Fruit fly (Drosophila melanogaster): Measurements from ENCODE around the gene jv.

The jv gene

dm6 chr3L:6589429-6590062 is at the start of gene jv:
Gene jv, minus strand, starts transcription at chr3L:6589479.
- no peak for TF ChIP-seq Dll (optimal IDR thresholded peaks at IDR 0.05)
- TF ChIP-seq usp (GFP tag; optimal IDR thresholded peaks at IDR 0.05): no peak
- TF ChIP-seq CG8478 (optimal IDR thresholded peaks at IDR 0.05): no peak
- no peak for TF ChIP-seq EcR (GFP tag; optimal IDR thresholded peaks at IDR 0.05)
- no peak for TF ChIP-seq psq (optimal IDR thresholded peaks at IDR 0.05)
- no peak for TF ChIP-seq pan (optimal IDR thresholded peaks at IDR 0.05)

dm6 chr3L:6623669-6624204 is 34.5 kb upstream of the jv start, which contains the start of gene GluRIA:
Gene GluRIA, plus strand, starts transcription at chr3L:6624032.
- no peak for TF ChIP-seq EcR (GFP tag; optimal IDR thresholded peaks at IDR 0.05)
- no peak for TF ChIP-seq psq (optimal IDR thresholded peaks at IDR 0.05)
- TF ChIP-seq usp (GFP tag; optimal IDR thresholded peaks at IDR 0.05): no peak
- no peak for TF ChIP-seq pan (optimal IDR thresholded peaks at IDR 0.05)
- no peak for TF ChIP-seq Dll (optimal IDR thresholded peaks at IDR 0.05)
- no peak for TF ChIP-seq CG8478 (optimal IDR thresholded peaks at IDR 0.05)

- TF ChIP-seq psq (optimal IDR thresholded peaks at IDR 0.05) (no peak), Dll (optimal IDR thresholded peaks at IDR 0.05) (no peak), EcR (GFP tag; optimal IDR thresholded peaks at IDR 0.05) (no peak), CG8478 (optimal IDR thresholded peaks at IDR 0.05) (no peak), usp (GFP tag; optimal IDR thresholded peaks at IDR 0.05) (no peak)
Measured at dm6 chr3L:6619060-6619459, 29.8 kb upstream of the jv start.

dm6 chr3L:6615181-6615580 is 25.9 kb upstream of the jv start:
- TF ChIP-seq EcR (GFP tag; optimal IDR thresholded peaks at IDR 0.05) (no peak), pan (optimal IDR thresholded peaks at IDR 0.05) (no peak), Dll (optimal IDR thresholded peaks at IDR 0.05) (no peak), psq (optimal IDR thresholded peaks at IDR 0.05) (no peak), usp (GFP tag; optimal IDR thresholded peaks at IDR 0.05) (no peak), CG8478 (optimal IDR thresholded peaks at IDR 0.05) (no peak)

- no peak for TF ChIP-seq psq (optimal IDR thresholded peaks at IDR 0.05)
- TF ChIP-seq usp (GFP tag; optimal IDR thresholded peaks at IDR 0.05): no peak
- no peak for TF ChIP-seq CG8478 (optimal IDR thresholded peaks at IDR 0.05)
- TF ChIP-seq EcR (GFP tag; optimal IDR thresholded peaks at IDR 0.05): no peak
- no peak for TF ChIP-seq Dll (optimal IDR thresholded peaks at IDR 0.05)
- no peak for TF ChIP-seq pan (optimal IDR thresholded peaks at IDR 0.05)
Measured at dm6 chr3L:6612637-6613036, 23.4 kb upstream of the jv start.

- TF ChIP-seq pan (optimal IDR thresholded peaks at IDR 0.05): no peak
- TF ChIP-seq psq (optimal IDR thresholded peaks at IDR 0.05): no peak
- no peak for TF ChIP-seq Dll (optimal IDR thresholded peaks at IDR 0.05)
- TF ChIP-seq EcR (GFP tag; optimal IDR thresholded peaks at IDR 0.05): no peak
- TF ChIP-seq usp (GFP tag; optimal IDR thresholded peaks at IDR 0.05): no peak
- TF ChIP-seq CG8478 (optimal IDR thresholded peaks at IDR 0.05): no peak
Measured at dm6 chr3L:6608884-6609552, 19.7 kb upstream of the jv start, which contains the start of gene axed. Gene axed, plus strand, starts transcription at chr3L:6609325.

- TF ChIP-seq EcR (GFP tag; optimal IDR thresholded peaks at IDR 0.05) (no peak), Dll (optimal IDR thresholded peaks at IDR 0.05) (no peak), psq (optimal IDR thresholded peaks at IDR 0.05) (no peak)
Measured at dm6 chr3L:6605925-6606324, 16.6 kb upstream of the jv start, which contains the start of gene zpg. Gene zpg, minus strand, starts transcription at chr3L:6606032.

- TF ChIP-seq psq (optimal IDR thresholded peaks at IDR 0.05) (no peak), EcR (GFP tag; optimal IDR thresholded peaks at IDR 0.05) (no peak), CG8478 (optimal IDR thresholded peaks at IDR 0.05) (no peak), usp (GFP tag; optimal IDR thresholded peaks at IDR 0.05) (no peak), pan (optimal IDR thresholded peaks at IDR 0.05) (no peak), Dll (optimal IDR thresholded peaks at IDR 0.05) (no peak)
Measured at dm6 chr3L:6603266-6603734, 14.0 kb upstream of the jv start, which contains the start of the genes ndl and Rexo5. Gene ndl, minus strand, starts transcription at chr3L:6603366. Gene Rexo5, plus strand, starts transcription at chr3L:6603684.

dm6 chr3L:6577313-6577852 is 11.9 kb downstream of the jv start:
- TF ChIP-seq CG8478 (optimal IDR thresholded peaks at IDR 0.05) (no peak), psq (optimal IDR thresholded peaks at IDR 0.05) (no peak), pan (optimal IDR thresholded peaks at IDR 0.05) (no peak), EcR (GFP tag; optimal IDR thresholded peaks at IDR 0.05) (no peak), Dll (optimal IDR thresholded peaks at IDR 0.05) (no peak), usp (GFP tag; optimal IDR thresholded peaks at IDR 0.05) (no peak)

- TF ChIP-seq Dll (optimal IDR thresholded peaks at IDR 0.05) (no peak), usp (GFP tag; optimal IDR thresholded peaks at IDR 0.05) (no peak), psq (optimal IDR thresholded peaks at IDR 0.05) (no peak), CG8478 (optimal IDR thresholded peaks at IDR 0.05) (no peak), EcR (GFP tag; optimal IDR thresholded peaks at IDR 0.05) (no peak), pan (optimal IDR thresholded peaks at IDR 0.05) (no peak)
Measured at dm6 chr3L:6576709-6577108, 12.6 kb downstream of the jv start.

- no peak for TF ChIP-seq EcR (GFP tag; optimal IDR thresholded peaks at IDR 0.05)
- no peak for TF ChIP-seq usp (GFP tag; optimal IDR thresholded peaks at IDR 0.05)
Measured at dm6 chr3L:6561052-6561451, 28.2 kb downstream of the jv start.

- TF ChIP-seq EcR (GFP tag; optimal IDR thresholded peaks at IDR 0.05): no peak
- no peak for TF ChIP-seq CG8478 (optimal IDR thresholded peaks at IDR 0.05)
- no peak for TF ChIP-seq usp (GFP tag; optimal IDR thresholded peaks at IDR 0.05)
- TF ChIP-seq psq (optimal IDR thresholded peaks at IDR 0.05): no peak
- TF ChIP-seq pan (optimal IDR thresholded peaks at IDR 0.05): no peak
- TF ChIP-seq Dll (optimal IDR thresholded peaks at IDR 0.05): no peak
Measured at dm6 chr3L:6558516-6558915, 30.8 kb downstream of the jv start.
